Fruit fly (Drosophila melanogaster) whole organism, embryonic: Measurements from ENCODE around the gene CG14212.

Experiments
- Adf1 ChIP-seq: fragments of 200-800 bp; sonication (Bioruptor generic); IDR thresholded peaks from 2 replicates; pipeline ENCODE4 v1.3.6; 2022; ENCODE audit warnings: missing biosample characterization, missing genetic modification characterization
- Asciz ChIP-seq: fragments of 200-800 bp; sonication (Bioruptor generic); optimal IDR thresholded peaks from 2 replicates; lab custom pipeline; 2017; ENCODE audit warnings: missing biosample characterization, mild to moderate bottlenecking, missing genetic modification characterization, missing genetic modification reagents
- C15 ChIP-seq: fragments of 200-800 bp; sonication (Bioruptor generic); IDR thresholded peaks from 3 replicates; pipeline ENCODE4 v1.3.6; 2022; ENCODE audit warnings: missing biosample characterization, missing genetic modification characterization
- CG10366 ChIP-seq: fragments of 200-800 bp; sonication (Bioruptor generic); IDR thresholded peaks from 2 replicates; pipeline ENCODE4 v1.3.6; 2022; ENCODE audit warnings: missing biosample characterization, missing genetic modification characterization
- CG10959 ChIP-seq: fragments of 200-800 bp; sonication (Bioruptor generic); IDR thresholded peaks from 2 replicates; pipeline ENCODE4 v1.3.6; 2022; ENCODE audit warnings: missing biosample characterization, missing genetic modification characterization
- CG12391 ChIP-seq: fragments of 200-800 bp; sonication (Bioruptor generic); optimal IDR thresholded peaks from 3 replicates; lab custom pipeline; 2018; ENCODE audit warnings: missing biosample characterization, mild to moderate bottlenecking, missing genetic modification characterization, moderate library complexity
- CG13424 ChIP-seq: fragments of 200-800 bp; sonication (Bioruptor generic); optimal IDR thresholded peaks from 2 replicates; lab custom pipeline; 2019; ENCODE audit warnings: missing biosample characterization, mild to moderate bottlenecking, missing genetic modification characterization, moderate library complexity
- CG14710 ChIP-seq: fragments of 200-800 bp; sonication (Bioruptor generic); optimal IDR thresholded peaks from 3 replicates; lab custom pipeline; 2019; ENCODE audit warnings: missing biosample characterization, mild to moderate bottlenecking, missing genetic modification characterization, moderate library complexity
- CG15601 ChIP-seq: fragments of 200-800 bp; sonication (Bioruptor generic); optimal IDR thresholded peaks from 3 replicates; lab custom pipeline; 2019; ENCODE audit warnings: missing biosample characterization, mild to moderate bottlenecking, missing genetic modification characterization, moderate library complexity
- CG16779 ChIP-seq: fragments of 200-800 bp; sonication (Bioruptor generic); IDR thresholded peaks from 2 replicates; pipeline ENCODE4 v1.3.6; 2022; ENCODE audit warnings: missing biosample characterization, missing genetic modification characterization
- CG17361 ChIP-seq: fragments of 200-800 bp; sonication (Bioruptor generic); IDR thresholded peaks from 3 replicates; pipeline ENCODE4 v1.3.6; 2022; ENCODE audit warnings: missing biosample characterization, missing genetic modification characterization
- CG17912 ChIP-seq: fragments of 200-800 bp; sonication (Bioruptor generic); optimal IDR thresholded peaks from 2 replicates; lab custom pipeline; 2018; ENCODE audit warnings: missing biosample characterization, mild to moderate bottlenecking, missing genetic modification characterization
- CG1832 ChIP-seq: fragments of 200-800 bp; sonication (Bioruptor generic); optimal IDR thresholded peaks from 2 replicates; lab custom pipeline; 2017; ENCODE audit warnings: missing biosample characterization, mild to moderate bottlenecking, missing genetic modification characterization, inconsistent platforms
- CG2120 ChIP-seq: fragments of 200-800 bp; sonication (Bioruptor generic); optimal IDR thresholded peaks from 3 replicates; lab custom pipeline; 2016; ENCODE audit warnings: missing biosample characterization, missing genetic modification characterization
- CG2199 ChIP-seq: fragments of 200-800 bp; sonication (Bioruptor generic); IDR thresholded peaks from 3 replicates; pipeline ENCODE4 v1.3.6; 2022; ENCODE audit warnings: missing biosample characterization, missing genetic modification characterization
- CG2712 ChIP-seq: fragments of 200-800 bp; optimal IDR thresholded peaks from 3 replicates; lab custom pipeline; 2019; ENCODE audit warnings: missing biosample characterization, mild to moderate bottlenecking, missing genetic modification characterization, moderate library complexity
- CG31365 ChIP-seq: fragments of 200-800 bp; sonication (Bioruptor generic); optimal IDR thresholded peaks from 2 replicates; lab custom pipeline; 2018; ENCODE audit warnings: missing biosample characterization, mild to moderate bottlenecking, missing genetic modification characterization
- CG34376 ChIP-seq: fragments of 200-800 bp; sonication (Bioruptor generic); optimal IDR thresholded peaks from 2 replicates; lab custom pipeline; 2018; ENCODE audit warnings: missing biosample characterization, mild to moderate bottlenecking, missing genetic modification characterization
- CG3838 ChIP-seq: fragments of 200-800 bp; sonication (Bioruptor generic); optimal IDR thresholded peaks from 3 replicates; lab custom pipeline; 2016; ENCODE audit warnings: missing biosample characterization, missing genetic modification characterization
- CG7556 ChIP-seq: fragments of 200-800 bp; sonication (Bioruptor generic); optimal IDR thresholded peaks from 2 replicates; lab custom pipeline; 2017; ENCODE audit warnings: missing biosample characterization, mild to moderate bottlenecking, missing genetic modification characterization
- CG7786 ChIP-seq: fragments of 200-800 bp; sonication (Bioruptor generic); optimal IDR thresholded peaks from 2 replicates; lab custom pipeline; 2016; ENCODE audit warnings: missing biosample characterization, missing genetic modification characterization
- CG8281 ChIP-seq: fragments of 200-800 bp; sonication (Bioruptor generic); optimal IDR thresholded peaks from 2 replicates; lab custom pipeline; 2018; ENCODE audit warnings: missing biosample characterization, mild to moderate bottlenecking, missing genetic modification characterization, moderate library complexity
- D19B ChIP-seq: fragments of 200-800 bp; sonication (Bioruptor generic); optimal IDR thresholded peaks from 2 replicates; lab custom pipeline; 2017; ENCODE audit warnings: missing biosample characterization, mild to moderate bottlenecking, missing genetic modification characterization
- E2f2 ChIP-seq: fragments of 200-800 bp; sonication (Bioruptor generic); IDR thresholded peaks from 2 replicates; pipeline ENCODE4 v1.3.6; 2022; ENCODE audit warnings: missing biosample characterization, missing genetic modification characterization
- Gsc ChIP-seq: fragments of 200-800 bp; sonication (Bioruptor generic); IDR thresholded peaks from 2 replicates; pipeline ENCODE4 v1.3.6; 2022; ENCODE audit warnings: missing biosample characterization, missing genetic modification characterization
- H15 ChIP-seq: fragments of 200-800 bp; sonication (Bioruptor generic); IDR thresholded peaks from 3 replicates; pipeline ENCODE4 v1.3.6; 2022; ENCODE audit warnings: missing biosample characterization, missing genetic modification characterization
- HmgD ChIP-seq: fragments of 200-800 bp; sonication (Bioruptor generic); optimal IDR thresholded peaks from 3 replicates; lab custom pipeline; 2016; ENCODE audit warnings: missing biosample characterization, missing genetic modification characterization
- Hr51 ChIP-seq, 2 experiments: fragments of 200-800 bp; sonication (Bioruptor generic); optimal IDR thresholded peaks; 2 replicates in 1 of 2; 3 replicates in 1 of 2; lab custom pipeline; 2016 to 2018; ENCODE audit warnings: missing biosample characterization in 2 of 2, missing genetic modification characterization in 2 of 2, mild to moderate bottlenecking in 1 of 2, moderate library complexity in 1 of 2
- Six4 ChIP-seq: fragments of 200-800 bp; sonication (Bioruptor generic); optimal IDR thresholded peaks from 2 replicates; lab custom pipeline; 2016; ENCODE audit warnings: missing biosample characterization, missing genetic modification characterization
- abd-A ChIP-seq: fragments of 200-800 bp; sonication (Bioruptor generic); optimal IDR thresholded peaks from 3 replicates; lab custom pipeline; 2019; ENCODE audit warnings: missing biosample characterization, mild to moderate bottlenecking, missing genetic modification characterization, moderate library complexity
- amos ChIP-seq: fragments of 200-800 bp; sonication (Bioruptor generic); IDR thresholded peaks from 2 replicates; pipeline ENCODE4 v1.3.6; 2022; ENCODE audit warnings: missing biosample characterization, missing genetic modification characterization; ENCODE audit not compliant: partially characterized antibody
- ap ChIP-seq: fragments of 200-800 bp; sonication (Bioruptor generic); IDR thresholded peaks from 2 replicates; pipeline ENCODE4 v1.3.6; 2022; ENCODE audit warnings: missing biosample characterization, missing genetic modification characterization
- ato ChIP-seq: fragments of 200-800 bp; sonication (Bioruptor generic); IDR thresholded peaks from 2 replicates; pipeline ENCODE4 v1.3.6; 2022; ENCODE audit warnings: missing biosample characterization, missing genetic modification characterization; ENCODE audit not compliant: partially characterized antibody
- bbx ChIP-seq: fragments of 200-800 bp; sonication (Bioruptor generic); IDR thresholded peaks from 2 replicates; pipeline ENCODE4 v1.3.6; 2022; ENCODE audit warnings: missing biosample characterization, missing genetic modification characterization; ENCODE audit not compliant: partially characterized antibody
- cad ChIP-seq: fragments of >200 bp; optimal IDR thresholded peaks from 2 replicates; lab custom pipeline; 2017; ENCODE audit warnings: missing biosample characterization, missing genetic modification characterization
- chn ChIP-seq: fragments of 200-800 bp; sonication (Bioruptor generic); optimal IDR thresholded peaks from 2 replicates; lab custom pipeline; 2016; ENCODE audit warnings: missing biosample characterization, missing genetic modification characterization
- en ChIP-seq: fragments of 200-800 bp; sonication (Bioruptor generic); optimal IDR thresholded peaks from 2 replicates; lab custom pipeline; 2016; ENCODE audit warnings: missing biosample characterization, missing genetic modification characterization
- gcm ChIP-seq: fragments of 200-800 bp; sonication (Bioruptor generic); optimal IDR thresholded peaks from 2 replicates; lab custom pipeline; 2019; ENCODE audit warnings: missing biosample characterization, mild to moderate bottlenecking, missing genetic modification characterization, moderate library complexity
- hkb ChIP-seq, 2 experiments: fragments of 200-800 bp in 1 of 2; fragments of >200 bp in 1 of 2; sonication (Bioruptor generic) in 1 of 2; IDR thresholded peaks in 1 of 2; optimal IDR thresholded peaks in 1 of 2; 2 replicates each; pipeline versions ENCODE4 v1.3.6 to Lab custom; 2017 to 2022; ENCODE audit warnings: missing biosample characterization in 1 of 2, missing genetic modification characterization in 1 of 2
- lola ChIP-seq, 3 experiments: fragments of >200 bp in 2 of 3; fragments of 200-800 bp in 1 of 3; sonication (Bioruptor generic) in 1 of 3; optimal IDR thresholded peaks; 2 replicates each; lab custom pipeline; 2017 to 2019; ENCODE audit warnings: missing biosample characterization in 3 of 3, missing genetic modification characterization in 3 of 3, mild to moderate bottlenecking in 1 of 3, moderate library complexity in 1 of 3
- lov ChIP-seq, 2 experiments: fragments of 200-800 bp in 1 of 2; fragments of >200 bp in 1 of 2; sonication (Bioruptor generic) in 1 of 2; IDR thresholded peaks in 1 of 2; optimal IDR thresholded peaks in 1 of 2; 2 replicates in 1 of 2; 3 replicates in 1 of 2; pipeline versions ENCODE4 v1.3.6 to Lab custom; 2017 to 2022; ENCODE audit warnings: missing biosample characterization in 1 of 2, missing genetic modification characterization in 1 of 2
- pb ChIP-seq: fragments of 200-800 bp; sonication (Bioruptor generic); optimal IDR thresholded peaks from 3 replicates; lab custom pipeline; 2016; ENCODE audit warnings: missing biosample characterization, missing genetic modification characterization
- row ChIP-seq: fragments of 200-800 bp; sonication (Bioruptor generic); IDR thresholded peaks from 3 replicates; pipeline ENCODE4 v1.3.6; 2022; ENCODE audit warnings: missing biosample characterization, missing genetic modification characterization
- salm ChIP-seq: fragments of 200-800 bp; sonication (Bioruptor generic); optimal IDR thresholded peaks from 2 replicates; lab custom pipeline; 2018; ENCODE audit warnings: missing biosample characterization, mild to moderate bottlenecking, missing genetic modification characterization
- shn ChIP-seq: fragments of 200-800 bp; sonication (Bioruptor generic); optimal IDR thresholded peaks from 3 replicates; lab custom pipeline; 2016; ENCODE audit warnings: missing biosample characterization, missing genetic modification characterization
- slbo ChIP-seq: fragments of 200-800 bp; sonication (Bioruptor generic); IDR thresholded peaks from 2 replicates; pipeline ENCODE4 v1.3.6; 2022; ENCODE audit warnings: missing biosample characterization, missing genetic modification characterization
- twi ChIP-seq: fragments of 200-800 bp; optimal IDR thresholded peaks from 2 replicates; lab custom pipeline; 2019; ENCODE audit warnings: missing biosample characterization, mild to moderate bottlenecking, missing genetic modification characterization, moderate library complexity
- unc-4 ChIP-seq: fragments of 200-800 bp; sonication (Bioruptor generic); IDR thresholded peaks from 2 replicates; pipeline ENCODE4 v1.3.6; 2022; ENCODE audit warnings: missing biosample characterization, missing genetic modification characterization; ENCODE audit not compliant: partially characterized antibody
- wek ChIP-seq: fragments of 200-800 bp; sonication (Bioruptor generic); optimal IDR thresholded peaks from 3 replicates; lab custom pipeline; 2018; ENCODE audit warnings: missing biosample characterization, mild to moderate bottlenecking, missing genetic modification characterization, moderate library complexity

Gene CG14212

dm6 chrX:19608042-19608609 is 17.4 kb upstream of the CG14212 start (continued):
- TF ChIP-seq CG14710 (tag; lab: Kevin White, UChicago) = no peak
- no peak for TF ChIP-seq CG7556 (GFP tag; lab: Kevin White, UChicago)
- no peak for TF ChIP-seq wek (GFP tag; lab: Kevin White, UChicago)
- no peak for TF ChIP-seq CG10366 (GFP tag; lab: Robert Waterston, UW)
- no peak for TF ChIP-seq Gsc (GFP tag; lab: Robert Waterston, UW)
- no peak for TF ChIP-seq CG7786
- no peak for TF ChIP-seq pb
- no peak for TF ChIP-seq CG16779
- TF ChIP-seq CG12391 (tag; lab: Kevin White, UChicago) = no peak
- TF ChIP-seq en (GFP tag; lab: Kevin White, UChicago) = no peak
- TF ChIP-seq abd-A (tag; lab: Kevin White, UChicago) = no peak
- TF ChIP-seq HmgD = no peak
- TF ChIP-seq chn (GFP tag; lab: Kevin White, UChicago) = no peak
- TF ChIP-seq CG2712 (tag; lab: Kevin White, UChicago) = no peak
- no peak for TF ChIP-seq Hr51 (GFP tag; optimal IDR thresholded peaks at IDR 0.05; lab: Kevin White, UChicago)
- TF ChIP-seq E2f2 (GFP tag; lab: Robert Waterston, UW) = peak; percentile 35; the same call in 1 of the 2 replicates
- 0 out of 2 replicates have a peak, but pooled peaks have one; percentile 10 for TF ChIP-seq bbx
- peak; percentile 29; the same call in 1 of the 2 replicates for TF ChIP-seq ato
- TF ChIP-seq D19B (GFP tag; lab: Kevin White, UChicago) = no peak
- TF ChIP-seq H15 (GFP tag; lab: Robert Waterston, UW) = no peak
- no peak for TF ChIP-seq gcm (GFP tag; lab: Kevin White, UChicago)
- peak; percentile 22 for TF ChIP-seq twi (tag; lab: Kevin White, UChicago)
- no peak for TF ChIP-seq CG13424 (tag; lab: Kevin White, UChicago)
- no peak for TF ChIP-seq hkb (optimal IDR thresholded peaks at IDR 0.05; lab: Kevin White, UChicago)
- no peak for TF ChIP-seq hkb (GFP tag; IDR thresholded peaks at IDR 0.05; lab: Robert Waterston, UW)
- TF ChIP-seq CG1832 = no peak
- peak; percentile 45; the same call in 1 of the 2 replicates for TF ChIP-seq amos (GFP tag; lab: Robert Waterston, UW)
- TF ChIP-seq shn (GFP tag; lab: Kevin White, UChicago) = no peak
- TF ChIP-seq C15 (GFP tag; lab: Robert Waterston, UW) = no peak
- TF ChIP-seq Asciz (GFP tag; lab: Kevin White, UChicago) = no peak
- TF ChIP-seq row (GFP tag; lab: Robert Waterston, UW) = no peak
- TF ChIP-seq salm (tag; lab: Kevin White, UChicago) = no peak
- TF ChIP-seq CG34376 (GFP tag; lab: Kevin White, UChicago) = peak; percentile 86
- no peak for TF ChIP-seq ap
- TF ChIP-seq CG3838 = no peak
- no peak for TF ChIP-seq Six4
- TF ChIP-seq cad = no peak
- peak; percentile 56 for TF ChIP-seq CG15601 (tag; lab: Kevin White, UChicago)
- no peak for TF ChIP-seq CG31365 (tag; lab: Kevin White, UChicago)
- TF ChIP-seq CG10959 (GFP tag; lab: Robert Waterston, UW) = no peak
- no peak for TF ChIP-seq CG17912 (GFP tag; lab: Kevin White, UChicago)
- TF ChIP-seq Adf1 (GFP tag; lab: Robert Waterston, UW) = peak; percentile 13; the same call in 1 of the 2 replicates
- no peak for TF ChIP-seq CG17361 (GFP tag; lab: Robert Waterston, UW)
- no peak for TF ChIP-seq CG2120
- no peak for TF ChIP-seq CG8281
- TF ChIP-seq CG2199 (GFP tag; lab: Robert Waterston, UW) = no peak
- TF ChIP-seq slbo (GFP tag; lab: Robert Waterston, UW) = no peak
- TF ChIP-seq unc-4 (GFP tag; lab: Robert Waterston, UW) = peak; percentile 32
- no peak for TF ChIP-seq lov (optimal IDR thresholded peaks at IDR 0.05; lab: Kevin White, UChicago)
- TF ChIP-seq lov (GFP tag; IDR thresholded peaks at IDR 0.05; lab: Robert Waterston, UW) = no peak
- no peak for TF ChIP-seq lola (GFP tag; optimal IDR thresholded peaks at IDR 0.05; lab: Kevin White, UChicago)
